Worm (Caenorhabditis elegans): ENCODE results near the gene H20E11.3.

H20E11.3 gene

ce11 chrIV:6790438-6791124, 34.0 kb upstream of the H20E11.3 start, which contains the start of the genes C17H12.2 and vha-8:
Gene C17H12.2 (minus strand): TSS chrIV:6790488.
Gene vha-8 (plus strand): TSS chrIV:6791074.
- TF ChIP-seq unc-120 (tag; optimal IDR thresholded peaks at IDR 0.05; ENCODE audit: poor library complexity, severe bottlenecking) (peak; percentile 93), sem-2 (GFP tag; optimal IDR thresholded peaks at IDR 0.05) (no peak), blmp-1 (tag; optimal IDR thresholded peaks at IDR 0.05) (peak; percentile 43), ceh-39 (tag; optimal IDR thresholded peaks at IDR 0.05) (peak; percentile 85), hlh-1 (tag; optimal IDR thresholded peaks at IDR 0.05) (peak; percentile 75), mls-2 (tag; optimal IDR thresholded peaks at IDR 0.05) (peak; percentile 31), snpc-4 (tag; optimal IDR thresholded peaks at IDR 0.05) (no peak), nhr-12 (tag; optimal IDR thresholded peaks at IDR 0.05) (no peak), ceh-43 (GFP tag; optimal IDR thresholded peaks at IDR 0.05) (no peak), mep-1 (tag; optimal IDR thresholded peaks at IDR 0.05) (peak; percentile 99), zip-8 (tag; optimal IDR thresholded peaks at IDR 0.05) (no peak), elt-3 (tag; optimal IDR thresholded peaks at IDR 0.05) (peak; percentile 41), ham-2 (GFP tag; optimal IDR thresholded peaks at IDR 0.05) (peak; percentile 30), pha-4 (tag; optimal IDR thresholded peaks at IDR 0.05) (peak; percentile 70), nhr-76 (tag; optimal IDR thresholded peaks at IDR 0.05) (no peak), ztf-11 (tag; optimal IDR thresholded peaks at IDR 0.05) (peak; percentile 36), lsy-2 (tag; optimal IDR thresholded peaks at IDR 0.05) (peak; percentile 82), sptf-1 (tag; optimal IDR thresholded peaks at IDR 0.05) (peak; percentile 74), flh-1 (GFP tag; optimal IDR thresholded peaks at IDR 0.05) (no peak), lin-32 (GFP tag; optimal IDR thresholded peaks at IDR 0.05) (no peak), nhr-237 (tag; optimal IDR thresholded peaks at IDR 0.05) (peak; percentile 95), unc-62 (GFP tag; optimal IDR thresholded peaks at IDR 0.05) (peak; percentile 91), tbx-8 (GFP tag; optimal IDR thresholded peaks at IDR 0.05) (no peak), unc-39 (tag; optimal IDR thresholded peaks at IDR 0.05) (no peak), bed-3 (GFP tag; optimal IDR thresholded peaks at IDR 0.05) (no peak), lin-13 (tag; optimal IDR thresholded peaks at IDR 0.05) (peak; percentile 82), elt-1 (tag; optimal IDR thresholded peaks at IDR 0.05; ENCODE audit: borderline replicate concordance, insufficient read depth) (peak; percentile 34), nhr-2 (tag; optimal IDR thresholded peaks at IDR 0.05) (peak; percentile 44), mab-5 (tag; optimal IDR thresholded peaks at IDR 0.05) (peak; percentile 35), ces-1 (GFP tag; optimal IDR thresholded peaks at IDR 0.05) (peak; percentile 78), nhr-28 (tag; optimal IDR thresholded peaks at IDR 0.05) (no peak), drap-1 (GFP tag; optimal IDR thresholded peaks at IDR 0.05) (peak; percentile 57), cnd-1 (tag; optimal IDR thresholded peaks at IDR 0.05) (peak; percentile 40), ceh-83 (GFP tag; optimal IDR thresholded peaks at IDR 0.05) (no peak)

- TF ChIP-seq unc-62 (GFP tag; optimal IDR thresholded peaks at IDR 0.05) (no peak), sem-2 (GFP tag; optimal IDR thresholded peaks at IDR 0.05) (no peak), unc-39 (tag; optimal IDR thresholded peaks at IDR 0.05) (no peak), nhr-28 (tag; optimal IDR thresholded peaks at IDR 0.05) (no peak), ham-2 (GFP tag; optimal IDR thresholded peaks at IDR 0.05) (no peak), snpc-4 (tag; optimal IDR thresholded peaks at IDR 0.05) (no peak), mls-2 (tag; optimal IDR thresholded peaks at IDR 0.05) (no peak), nhr-237 (tag; optimal IDR thresholded peaks at IDR 0.05) (no peak), elt-1 (tag; optimal IDR thresholded peaks at IDR 0.05; ENCODE audit: borderline replicate concordance, insufficient read depth) (no peak), lsy-2 (tag; optimal IDR thresholded peaks at IDR 0.05) (no peak), mab-5 (tag; optimal IDR thresholded peaks at IDR 0.05) (no peak), elt-3 (tag; optimal IDR thresholded peaks at IDR 0.05) (no peak), ztf-11 (tag; optimal IDR thresholded peaks at IDR 0.05) (no peak), M03D4.4 (tag; optimal IDR thresholded peaks at IDR 0.05) (no peak), lin-13 (tag; optimal IDR thresholded peaks at IDR 0.05) (no peak), bed-3 (GFP tag; optimal IDR thresholded peaks at IDR 0.05) (no peak), ces-1 (GFP tag; optimal IDR thresholded peaks at IDR 0.05) (no peak)
Measured at ce11 chrIV:6792380-6793309, 32.0 kb upstream of the H20E11.3 start.

All from whole organism, mixed stage, embryonic.